Worm (Caenorhabditis elegans) whole organism, late embryonic: ENCODE measurements around the gene ceh-88.

ENCODE experiments used
- C08G9.2 ChIP-seq: sonication (generic microtip); optimal IDR thresholded peaks from 2 replicates; lab custom pipeline; 2016; ENCODE audit warnings: mild to moderate bottlenecking, missing genetic modification characterization, moderate library complexity, missing compliant biosample characterization
- C38D4.7 ChIP-seq: fragments of 200-800 bp; sonication (Bioruptor generic); optimal IDR thresholded peaks from 2 replicates; lab custom pipeline; 2018; ENCODE audit warnings: mild to moderate bottlenecking, missing genetic modification characterization, moderate library complexity, missing compliant biosample characterization
- T23F11.4 ChIP-seq: fragments of 200-800 bp; sonication (Bioruptor generic); optimal IDR thresholded peaks from 2 replicates; lab custom pipeline; 2018; ENCODE audit warnings: mild to moderate bottlenecking, missing genetic modification characterization, missing compliant biosample characterization
- ceh-19 ChIP-seq: fragments of 200-800 bp; sonication (Bioruptor generic); optimal IDR thresholded peaks from 2 replicates; lab custom pipeline; 2018; ENCODE audit warnings: mild to moderate bottlenecking, missing genetic modification characterization, missing compliant biosample characterization
- ceh-2 ChIP-seq: sonication (generic microtip); optimal IDR thresholded peaks from 2 replicates; lab custom pipeline; 2016; ENCODE audit warnings: missing genotype, missing genetic modification characterization, missing compliant biosample characterization
- ceh-31 ChIP-seq: sonication (generic microtip); optimal IDR thresholded peaks from 2 replicates; lab custom pipeline; 2016; ENCODE audit warnings: missing genetic modification characterization, missing compliant biosample characterization
- ceh-34 ChIP-seq: sonication (generic microtip); optimal IDR thresholded peaks from 2 replicates; lab custom pipeline; 2016; ENCODE audit warnings: mild to moderate bottlenecking, missing genetic modification characterization, missing compliant biosample characterization
- dmd-4 ChIP-seq: sonication (generic microtip); optimal IDR thresholded peaks from 2 replicates; lab custom pipeline; 2016; ENCODE audit warnings: borderline replicate concordance, missing genetic modification characterization, missing compliant biosample characterization
- elt-4 ChIP-seq: sonication (generic microtip); optimal IDR thresholded peaks from 2 replicates; lab custom pipeline; 2016; ENCODE audit warnings: missing genetic modification characterization, missing compliant biosample characterization
- eyg-1 ChIP-seq: sonication (generic microtip); optimal IDR thresholded peaks from 2 replicates; lab custom pipeline; 2016; ENCODE audit warnings: missing genotype, missing genetic modification characterization, missing compliant biosample characterization
- fkh-10 ChIP-seq: fragments of 150-350 bp; optimal IDR thresholded peaks from 2 replicates; lab custom pipeline; 2014; ENCODE audit warnings: missing biosample characterization, missing genetic modification reagents, missing genetic modification characterization
- hlh-13 ChIP-seq: fragments of 200-800 bp; sonication (Bioruptor generic); optimal IDR thresholded peaks from 2 replicates; lab custom pipeline; 2018; ENCODE audit warnings: mild to moderate bottlenecking, missing genetic modification characterization, missing compliant biosample characterization
- hlh-15 ChIP-seq: sonication (generic microtip); optimal IDR thresholded peaks from 2 replicates; lab custom pipeline; 2016; ENCODE audit warnings: missing genetic modification characterization, missing compliant biosample characterization
- hlh-30 ChIP-seq: sonication (generic microtip); optimal IDR thresholded peaks from 2 replicates; lab custom pipeline; 2017; ENCODE audit warnings: antibody characterized with exemption, missing genetic modification characterization, missing compliant biosample characterization; ENCODE audit not compliant: insufficient read depth
- hlh-6 ChIP-seq: sonication (generic microtip); optimal IDR thresholded peaks from 2 replicates; lab custom pipeline; 2016; ENCODE audit warnings: missing genotype, missing genetic modification characterization, missing compliant biosample characterization
- madf-2 ChIP-seq: sonication (generic microtip); optimal IDR thresholded peaks from 2 replicates; lab custom pipeline; 2017; ENCODE audit warnings: missing genetic modification characterization, missing compliant biosample characterization
- nhr-11 ChIP-seq: fragments of 150-350 bp; optimal IDR thresholded peaks from 2 replicates; lab custom pipeline; 2014; ENCODE audit warnings: missing biosample characterization, missing genetic modification characterization
- odd-2 ChIP-seq: sonication (generic microtip); optimal IDR thresholded peaks from 2 replicates; lab custom pipeline; 2017; ENCODE audit warnings: antibody characterized with exemption, mild to moderate bottlenecking, missing genetic modification characterization, missing compliant biosample characterization
- pat-9 ChIP-seq: fragments of 200-800 bp; sonication (Bioruptor generic); optimal IDR thresholded peaks from 2 replicates; lab custom pipeline; 2018; ENCODE audit warnings: mild to moderate bottlenecking, missing genetic modification characterization, moderate library complexity, missing compliant biosample characterization
- pha-2 ChIP-seq: sonication (generic microtip); optimal IDR thresholded peaks from 2 replicates; lab custom pipeline; 2017; ENCODE audit warnings: mild to moderate bottlenecking, missing genetic modification characterization, missing compliant biosample characterization
- pqm-1 ChIP-seq: sonication (generic microtip); optimal IDR thresholded peaks from 2 replicates; lab custom pipeline; 2016; ENCODE audit warnings: missing genetic modification characterization, missing compliant biosample characterization
- ref-2 ChIP-seq: sonication (generic microtip); optimal IDR thresholded peaks from 2 replicates; lab custom pipeline; 2016; ENCODE audit warnings: missing genetic modification characterization, missing compliant biosample characterization
- sdc-2 ChIP-seq: sonication (generic microtip); optimal IDR thresholded peaks from 2 replicates; lab custom pipeline; 2016; ENCODE audit warnings: missing genotype, missing genetic modification characterization, missing compliant biosample characterization
- sox-2 ChIP-seq: fragments of 200-800 bp; sonication (Bioruptor generic); IDR thresholded peaks from 2 replicates; pipeline ENCODE4 v1.3.6; 2022; ENCODE audit warnings: missing genetic modification reagents, missing genetic modification characterization, missing compliant biosample characterization
- sox-4 ChIP-seq: sonication (generic microtip); optimal IDR thresholded peaks from 2 replicates; lab custom pipeline; 2017; ENCODE audit warnings: mild to moderate bottlenecking, missing genetic modification characterization, inconsistent platforms, missing compliant biosample characterization
- tbx-2 ChIP-seq: sonication (generic microtip); optimal IDR thresholded peaks from 2 replicates; lab custom pipeline; 2016; ENCODE audit warnings: missing genetic modification characterization, missing compliant biosample characterization
- ttx-3 ChIP-seq: sonication (generic microtip); optimal IDR thresholded peaks from 2 replicates; lab custom pipeline; 2016; ENCODE audit warnings: missing genetic modification reagents, missing genetic modification characterization, missing compliant biosample characterization
- unc-3 ChIP-seq, 2 experiments: fragments of 200-800 bp in 1 of 2; sonication (Bioruptor generic) in 1 of 2; sonication (generic microtip) in 1 of 2; conservative IDR thresholded peaks in 1 of 2; optimal IDR thresholded peaks in 1 of 2; 2 replicates each; pipeline versions ENCODE4 v1.3.6 to Lab custom; 2016 to 2022; ENCODE audit warnings: missing compliant biosample characterization in 2 of 2, missing genetic modification characterization in 2 of 2, missing genetic modification reagents in 1 of 2
- unc-42 ChIP-seq: sonication (generic microtip); optimal IDR thresholded peaks from 2 replicates; lab custom pipeline; 2016; ENCODE audit warnings: missing genotype, missing genetic modification characterization, missing compliant biosample characterization
- unc-55 ChIP-seq: sonication (generic microtip); optimal IDR thresholded peaks from 2 replicates; lab custom pipeline; 2017; ENCODE audit warnings: missing biosample characterization, missing genetic modification reagents, missing genetic modification characterization
- ztf-16 ChIP-seq: sonication (generic microtip); optimal IDR thresholded peaks from 2 replicates; lab custom pipeline; 2017; ENCODE audit warnings: missing genetic modification characterization, missing compliant biosample characterization

ceh-88 gene

ce11 chrIV:17342179-17342578 is 13.2 kb downstream of the ceh-88 start, which contains the start of gene C49C3.9:
Gene C49C3.9 (minus strand): TSS chrIV:17342314.
- TF ChIP-seq elt-4 (no peak), ceh-31 (tag; lab: Kevin White, UChicago) (no peak), dmd-4 (tag; lab: Kevin White, UChicago) (no peak), ceh-2 (no peak), T23F11.4 (GFP tag; lab: Kevin White, UChicago) (no peak), unc-3 (GFP tag; conservative IDR thresholded peaks at IDR 0.05; lab: Robert Waterston, UW) (no peak), unc-3 (tag; optimal IDR thresholded peaks at IDR 0.05; lab: Kevin White, UChicago) (no peak), ttx-3 (tag; lab: Kevin White, UChicago) (no peak), nhr-11 (tag; lab: Kevin White, UChicago) (no peak), ceh-19 (GFP tag; lab: Kevin White, UChicago) (no peak), fkh-10 (GFP tag; lab: Kevin White, UChicago) (no peak), eyg-1 (tag; lab: Kevin White, UChicago) (no peak), unc-42 (tag; lab: Kevin White, UChicago) (no peak), hlh-13 (no peak), hlh-6 (tag; lab: Kevin White, UChicago) (no peak), sdc-2 (tag; lab: Kevin White, UChicago) (no peak)
- TF ChIP-seq, all 69 proteins: peak for 0

ce11 chrIV:17342667-17343066 is 13.7 kb downstream of the ceh-88 start, which contains the start of gene C49C3.21:
Gene C49C3.21 (plus strand): TSS chrIV:17342967.
- no peak for TF ChIP-seq unc-55 (GFP tag; lab: Kevin White, UChicago)
- no peak for TF ChIP-seq sox-4 (tag; lab: Kevin White, UChicago)

ce11 chrIV:17343482-17343881 is 14.5 kb downstream of the ceh-88 start, which contains the start of gene C49C3.11:
Gene C49C3.11 (plus strand): TSS chrIV:17343782.
- TF ChIP-seq C38D4.7 (GFP tag; lab: Kevin White, UChicago) (no peak), madf-2 (tag; lab: Kevin White, UChicago) (no peak), ztf-16 (tag; lab: Kevin White, UChicago) (no peak), sox-4 (tag; lab: Kevin White, UChicago) (no peak), C08G9.2 (no peak), unc-42 (tag; lab: Kevin White, UChicago) (no peak), pqm-1 (tag; lab: Kevin White, UChicago) (no peak), odd-2 (tag; lab: Kevin White, UChicago) (no peak), hlh-6 (tag; lab: Kevin White, UChicago) (no peak), pha-2 (tag; lab: Kevin White, UChicago) (no peak), unc-3 (GFP tag; conservative IDR thresholded peaks at IDR 0.05; lab: Robert Waterston, UW) (no peak), unc-3 (tag; optimal IDR thresholded peaks at IDR 0.05; lab: Kevin White, UChicago) (no peak), ceh-34 (tag; lab: Kevin White, UChicago) (no peak)
- TF ChIP-seq, all 69 proteins: peak for 0

ce11 chrIV:17346599-17347218 is 17.7 kb downstream of the ceh-88 start, which contains the start of the genes clec-197 and clec-198:
Gene clec-197 (minus strand): TSS chrIV:17346699.
Gene clec-198 (plus strand): TSS chrIV:17347168.
- TF ChIP-seq sdc-2 (tag; lab: Kevin White, UChicago): no peak
- no peak for TF ChIP-seq tbx-2 (tag; lab: Kevin White, UChicago)
- no peak for TF ChIP-seq hlh-15 (tag; lab: Kevin White, UChicago)
- TF ChIP-seq ref-2: no peak
- no peak for TF ChIP-seq hlh-30 (tag; lab: Kevin White, UChicago)
- TF ChIP-seq nhr-11 (tag; lab: Kevin White, UChicago): no peak
- no peak for TF ChIP-seq madf-2 (tag; lab: Kevin White, UChicago)
- TF ChIP-seq ceh-34 (tag; lab: Kevin White, UChicago): no peak
- no peak for TF ChIP-seq ceh-2
- TF ChIP-seq unc-3 (GFP tag; conservative IDR thresholded peaks at IDR 0.05; lab: Robert Waterston, UW): no peak
- no peak for TF ChIP-seq unc-3 (tag; optimal IDR thresholded peaks at IDR 0.05; lab: Kevin White, UChicago)
- TF ChIP-seq sox-2 (GFP tag; lab: Robert Waterston, UW): no peak
- TF ChIP-seq pat-9 (tag; lab: Kevin White, UChicago): no peak
- no peak for TF ChIP-seq pqm-1 (tag; lab: Kevin White, UChicago)
- TF ChIP-seq ttx-3 (tag; lab: Kevin White, UChicago): no peak
